ENCODE assay signal across 4 fruit fly cellular contexts in genomic region chr3L:9549690-9550303, dm6.
TF ChIP-seq lines count a peak whose summit lies in the region.

No protein-coding gene starts in this region.

- TF ChIP-seq CTCF in whole organism, embryonic (GFP tag; optimal IDR thresholded peaks at IDR 0.05; lab: Kevin White, UChicago) = no peak

TF ChIP-seq in whole organism, embryonic, 481 proteins besides CTCF, POLR2A, EP300 and RAD21 (continues in another document):
- peak; percentile 19 for TF ChIP-seq Med (GFP tag; lab: Kevin White, UChicago)
- TF ChIP-seq CG7357 (GFP tag; IDR thresholded peaks at IDR 0.05; lab: Robert Waterston, UW) = 0 out of 3 replicates have a peak, but pooled peaks have one; percentile 9
- TF ChIP-seq Blimp-1 (GFP tag; optimal IDR thresholded peaks at IDR 0.05; lab: Kevin White, UChicago) = peak; percentile 2
- TF ChIP-seq Xrp1 (GFP tag; IDR thresholded peaks at IDR 0.05; lab: Robert Waterston, UW) = peak; percentile 52
- TF ChIP-seq sqz (GFP tag; optimal IDR thresholded peaks at IDR 0.05; lab: Kevin White, UChicago) = peak; percentile 47
- peak; percentile 15 for TF ChIP-seq CG18262 (tag; optimal IDR thresholded peaks at IDR 0.05; lab: Kevin White, UChicago)
- peak; percentile 78 for TF ChIP-seq Ets65A (GFP tag; lab: Kevin White, UChicago)
- peak; percentile 12 for TF ChIP-seq gem (tag; optimal IDR thresholded peaks at IDR 0.05; lab: Kevin White, UChicago)
- TF ChIP-seq crc (GFP tag; optimal IDR thresholded peaks at IDR 0.05; lab: Kevin White, UChicago) = no peak
- TF ChIP-seq Drgx (GFP tag; IDR thresholded peaks at IDR 0.05; lab: Robert Waterston, UW) = peak; percentile 88
- TF ChIP-seq CG32772 (GFP tag; IDR thresholded peaks at IDR 0.05; lab: Robert Waterston, UW) = peak; percentile 14; the same call in 1 of the 2 replicates
- TF ChIP-seq corto (GFP tag; optimal IDR thresholded peaks at IDR 0.05; lab: Kevin White, UChicago) = peak; percentile 49
- TF ChIP-seq Stat92E (GFP tag; optimal IDR thresholded peaks at IDR 0.05; lab: Kevin White, UChicago) = peak in 1 of 3 experiments; percentile 74
- no peak for TF ChIP-seq fru (optimal IDR thresholded peaks at IDR 0.05; lab: Kevin White, UChicago)
- no peak for TF ChIP-seq CG10431 (GFP tag; optimal IDR thresholded peaks at IDR 0.05; lab: Kevin White, UChicago)
- peak; percentile 14 for TF ChIP-seq Deaf1 (tag; optimal IDR thresholded peaks at IDR 0.05; lab: Kevin White, UChicago)
- TF ChIP-seq pan (optimal IDR thresholded peaks at IDR 0.05; lab: Kevin White, UChicago) = no peak
- TF ChIP-seq pan (GFP tag; optimal IDR thresholded peaks at IDR 0.05 in 1 of 2, IDR thresholded peaks at IDR 0.05 in 1 of 2) = no peak
- TF ChIP-seq sens (GFP tag; lab: Kevin White, UChicago) = peak; percentile 73
- TF ChIP-seq CG11093 (GFP tag; IDR thresholded peaks at IDR 0.05; lab: Robert Waterston, UW) = no peak
- TF ChIP-seq nom (GFP tag; optimal IDR thresholded peaks at IDR 0.05; lab: Kevin White, UChicago) = peak; percentile 61
- TF ChIP-seq bsh (GFP tag; optimal IDR thresholded peaks at IDR 0.05; lab: Kevin White, UChicago) = peak; percentile 5 to 60
- TF ChIP-seq lbe (GFP tag; optimal IDR thresholded peaks at IDR 0.05; lab: Kevin White, UChicago) = peak; percentile 61

TF ChIP-seq in whole organism, prepupa, 60 proteins besides CTCF, POLR2A, EP300 and RAD21 (continues in another document):
- TF ChIP-seq pdm3 (GFP tag; optimal IDR thresholded peaks at IDR 0.05; lab: Kevin White, UChicago) = peak; percentile 45
- peak; percentile 63 for TF ChIP-seq CG7368 (GFP tag; optimal IDR thresholded peaks at IDR 0.05; lab: Kevin White, UChicago)
- TF ChIP-seq CG10631 (GFP tag; optimal IDR thresholded peaks at IDR 0.05; lab: Kevin White, UChicago) = peak; percentile 78
- TF ChIP-seq Lpt (GFP tag; optimal IDR thresholded peaks at IDR 0.05; lab: Kevin White, UChicago) = peak; percentile 51
- TF ChIP-seq net (GFP tag; optimal IDR thresholded peaks at IDR 0.05; lab: Kevin White, UChicago) = peak; percentile 51
- TF ChIP-seq OdsH (GFP tag; optimal IDR thresholded peaks at IDR 0.05; lab: Kevin White, UChicago) = peak; percentile 48
- TF ChIP-seq Hr4 (GFP tag; optimal IDR thresholded peaks at IDR 0.05; lab: Kevin White, UChicago) = peak; percentile 24
- TF ChIP-seq topi (GFP tag; optimal IDR thresholded peaks at IDR 0.05; lab: Kevin White, UChicago) = peak; percentile 73
- TF ChIP-seq CG6163 (GFP tag; IDR thresholded peaks at IDR 0.05; lab: Robert Waterston, UW) = peak; percentile 94
- peak; percentile 97 for TF ChIP-seq Eip78C (GFP tag; lab: Kevin White, UChicago)
- TF ChIP-seq salr (GFP tag; optimal IDR thresholded peaks at IDR 0.05; lab: Kevin White, UChicago) = peak; percentile 42 to 49
- peak; percentile 54 for TF ChIP-seq acj6 (GFP tag; optimal IDR thresholded peaks at IDR 0.05; lab: Kevin White, UChicago)
- no peak for TF ChIP-seq fkh (GFP tag; optimal IDR thresholded peaks at IDR 0.05; lab: Kevin White, UChicago)
- TF ChIP-seq esn (GFP tag; optimal IDR thresholded peaks at IDR 0.05; lab: Kevin White, UChicago) = peak; percentile 64
- TF ChIP-seq CG3919 (GFP tag; optimal IDR thresholded peaks at IDR 0.05; lab: Kevin White, UChicago) = peak; percentile 78
- TF ChIP-seq vri (GFP tag; optimal IDR thresholded peaks at IDR 0.05; lab: Kevin White, UChicago) = no peak
- TF ChIP-seq Blimp-1 (GFP tag; optimal IDR thresholded peaks at IDR 0.05; lab: Kevin White, UChicago) = no peak
- peak; percentile 76 for TF ChIP-seq Eip75B (GFP tag; optimal IDR thresholded peaks at IDR 0.05; lab: Kevin White, UChicago)
- TF ChIP-seq Hr38 (GFP tag; optimal IDR thresholded peaks at IDR 0.05; lab: Kevin White, UChicago) = no peak
- TF ChIP-seq CG11902 (GFP tag; optimal IDR thresholded peaks at IDR 0.05; lab: Kevin White, UChicago) = peak; percentile 1
- TF ChIP-seq CG11762 (GFP tag; optimal IDR thresholded peaks at IDR 0.05; lab: Kevin White, UChicago; ENCODE audit: insufficient read depth) = peak; percentile 43
- peak; percentile 39 for TF ChIP-seq CG34406 (GFP tag; optimal IDR thresholded peaks at IDR 0.05; lab: Kevin White, UChicago)
- peak; percentile 67 for TF ChIP-seq Met (GFP tag; optimal IDR thresholded peaks at IDR 0.05; lab: Kevin White, UChicago)
- peak; percentile 87 for TF ChIP-seq eg (GFP tag; IDR thresholded peaks at IDR 0.05; lab: Robert Waterston, UW)

TF ChIP-seq in whole organism, pupa, 21 proteins besides CTCF, POLR2A, EP300 and RAD21:
- TF ChIP-seq CG10348 (GFP tag; IDR thresholded peaks at IDR 0.05; lab: Robert Waterston, UW) (no peak), CG34367 (tag; optimal IDR thresholded peaks at IDR 0.05; lab: Kevin White, UChicago) (peak; percentile 62), gl (tag; optimal IDR thresholded peaks at IDR 0.05; lab: Kevin White, UChicago) (peak; percentile 56), CG17806 (tag; optimal IDR thresholded peaks at IDR 0.05; lab: Kevin White, UChicago) (peak; percentile 70), Pif1A (GFP tag; optimal IDR thresholded peaks at IDR 0.05; lab: Kevin White, UChicago) (peak; percentile 92), CG14655 (GFP tag; optimal IDR thresholded peaks at IDR 0.05; lab: Kevin White, UChicago) (peak; percentile 88), EcR (GFP tag; optimal IDR thresholded peaks at IDR 0.05; lab: Kevin White, UChicago) (peak; percentile 91), Ets98B (GFP tag; IDR thresholded peaks at IDR 0.05; lab: Robert Waterston, UW) (peak; percentile 88), CG8301 (tag; optimal IDR thresholded peaks at IDR 0.05; lab: Kevin White, UChicago) (peak; percentile 84), CG13204 (GFP tag; optimal IDR thresholded peaks at IDR 0.05; lab: Kevin White, UChicago) (peak; percentile 35), CG4496 (GFP tag; IDR thresholded peaks at IDR 0.05; lab: Robert Waterston, UW) (peak; percentile 86), CG9948 (tag; optimal IDR thresholded peaks at IDR 0.05; lab: Kevin White, UChicago) (peak; percentile 68), D1 (tag; optimal IDR thresholded peaks at IDR 0.05; lab: Kevin White, UChicago) (no peak), Pif1B (GFP tag; optimal IDR thresholded peaks at IDR 0.05; lab: Kevin White, UChicago) (peak; percentile 83), CG8159 (tag; optimal IDR thresholded peaks at IDR 0.05; lab: Kevin White, UChicago) (peak; percentile 75), CG32121 (GFP tag; IDR thresholded peaks at IDR 0.05; lab: Robert Waterston, UW) (peak; percentile 71), Snoo (tag; optimal IDR thresholded peaks at IDR 0.05; lab: Kevin White, UChicago) (peak; percentile 75), CG12605 (GFP tag; IDR thresholded peaks at IDR 0.05; lab: Robert Waterston, UW) (peak; percentile 77), CG15710 (tag; optimal IDR thresholded peaks at IDR 0.05; lab: Kevin White, UChicago) (peak; percentile 77), rn (GFP tag; IDR thresholded peaks at IDR 0.05; lab: Robert Waterston, UW) (peak; percentile 65; the same call in 1 of the 2 replicates), fd96Ca (GFP tag; IDR thresholded peaks at IDR 0.05; lab: Robert Waterston, UW) (peak; percentile 94)
TF ChIP-seq in whole organism, pupa: peak in this region for 19.

TF ChIP-seq in whole organism, wandering third instar larva, 38 proteins besides CTCF, POLR2A, EP300 and RAD21 (continues in another document):
- TF ChIP-seq CG9705 (GFP tag; optimal IDR thresholded peaks at IDR 0.05; lab: Kevin White, UChicago) (no peak), Sp1 (GFP tag; optimal IDR thresholded peaks at IDR 0.05; lab: Kevin White, UChicago) (peak; percentile 81), pan (optimal IDR thresholded peaks at IDR 0.05; lab: Kevin White, UChicago) (no peak), Mio (GFP tag; optimal IDR thresholded peaks at IDR 0.05; lab: Kevin White, UChicago) (no peak), lola (GFP tag; optimal IDR thresholded peaks at IDR 0.05; lab: Kevin White, UChicago) (no peak), GATAd (GFP tag; optimal IDR thresholded peaks at IDR 0.05; lab: Kevin White, UChicago) (no peak), Myc (optimal IDR thresholded peaks at IDR 0.05; lab: Kevin White, UChicago) (no peak), h (GFP tag; optimal IDR thresholded peaks at IDR 0.05; lab: Kevin White, UChicago) (peak; percentile 86), rgr (GFP tag; optimal IDR thresholded peaks at IDR 0.05; lab: Kevin White, UChicago) (peak; percentile 33), Abd-B (GFP tag; optimal IDR thresholded peaks at IDR 0.05; lab: Kevin White, UChicago) (no peak), sv (GFP tag; optimal IDR thresholded peaks at IDR 0.05; lab: Kevin White, UChicago) (no peak), dl (GFP tag; optimal IDR thresholded peaks at IDR 0.05; lab: Kevin White, UChicago; ENCODE audit: insufficient read depth in 1 of 2, partially characterized antibody in 2 of 2) (no peak), OdsH (GFP tag; optimal IDR thresholded peaks at IDR 0.05; lab: Kevin White, UChicago) (peak; percentile 52), CG32264 (GFP tag; optimal IDR thresholded peaks at IDR 0.05; lab: Kevin White, UChicago) (peak; percentile 37), br (GFP tag; optimal IDR thresholded peaks at IDR 0.05; lab: Kevin White, UChicago) (peak; percentile 60), fru (GFP tag; optimal IDR thresholded peaks at IDR 0.05; lab: Kevin White, UChicago) (peak; percentile 75), usp (GFP tag; optimal IDR thresholded peaks at IDR 0.05; lab: Kevin White, UChicago) (no peak), ey (GFP tag; optimal IDR thresholded peaks at IDR 0.05; lab: Kevin White, UChicago) (peak; percentile 60), N (GFP tag; optimal IDR thresholded peaks at IDR 0.05; lab: Kevin White, UChicago) (no peak), psq (GFP tag; optimal IDR thresholded peaks at IDR 0.05; lab: Kevin White, UChicago) (peak; percentile 25), Vsx2 (GFP tag; optimal IDR thresholded peaks at IDR 0.05; lab: Kevin White, UChicago; ENCODE audit: partially characterized antibody) (no peak), Hr78 (GFP tag; optimal IDR thresholded peaks at IDR 0.05; lab: Kevin White, UChicago) (no peak), Hr83 (GFP tag; optimal IDR thresholded peaks at IDR 0.05; lab: Kevin White, UChicago; ENCODE audit: poor library complexity, severe bottlenecking) (no peak), sage (GFP tag; optimal IDR thresholded peaks at IDR 0.05; lab: Kevin White, UChicago) (peak; percentile 16), HLH106 (tag; optimal IDR thresholded peaks at IDR 0.05; lab: Kevin White, UChicago) (peak; percentile 68), Dfd (GFP tag; optimal IDR thresholded peaks at IDR 0.05; lab: Kevin White, UChicago) (no peak), Jra (GFP tag; optimal IDR thresholded peaks at IDR 0.05; lab: Kevin White, UChicago) (no peak), tai (GFP tag; optimal IDR thresholded peaks at IDR 0.05; lab: Kevin White, UChicago) (no peak), dmrt93B (GFP tag; optimal IDR thresholded peaks at IDR 0.05; lab: Kevin White, UChicago) (no peak), jim (GFP tag; optimal IDR thresholded peaks at IDR 0.05; lab: Kevin White, UChicago) (no peak), foxo (GFP tag; optimal IDR thresholded peaks at IDR 0.05; lab: Kevin White, UChicago) (peak; percentile 6 to 78), woc (GFP tag; optimal IDR thresholded peaks at IDR 0.05; lab: Kevin White, UChicago) (peak; percentile 76)

Comparison
In these comparisons a context has a peak if more than half of its experiments do, and no peak if none do; other contexts are left out.
1. Of the 7 proteins assayed by ChIP-seq in both whole organism, embryonic and whole organism, prepupa: peak only in whole organism, embryonic: Blimp-1; only in whole organism, prepupa: CG16779, Gug, Hr39 and Lpt; in both: none; in neither: 2.